Fruit fly (Drosophila melanogaster): ENCODE data around the gene dgt6.

DNA sequence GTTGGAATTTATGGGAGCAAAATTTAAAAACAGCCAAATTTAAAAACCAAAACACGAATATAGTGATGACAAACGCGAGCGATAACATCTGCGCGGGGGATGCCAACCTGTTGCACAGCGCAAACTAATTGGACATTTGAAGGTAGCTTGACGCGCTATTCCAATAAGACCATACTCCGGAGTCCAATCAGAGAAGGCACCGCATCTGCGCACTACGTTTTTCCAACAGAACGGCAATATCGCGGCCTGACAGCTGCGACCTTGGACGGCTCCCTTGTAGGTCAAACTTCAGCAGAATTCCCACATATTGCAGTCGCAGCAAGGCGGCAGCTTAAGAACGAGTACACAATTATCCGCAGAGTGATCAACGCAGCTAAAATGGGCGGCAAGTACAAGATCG is 17.3 kb upstream of the dgt6 start, which contains the start of the genes CG11882 and Pglym78:
- TF ChIP-seq CG7368 (GFP tag; optimal IDR thresholded peaks at IDR 0.05) (no peak), CG10669 (GFP tag; optimal IDR thresholded peaks at IDR 0.05) (no peak), vri (GFP tag; optimal IDR thresholded peaks at IDR 0.05) (no peak), CG6163 (GFP tag; IDR thresholded peaks at IDR 0.05) (peak; percentile 57; the same call in 2 of the 3 replicates), OdsH (GFP tag; optimal IDR thresholded peaks at IDR 0.05) (no peak), Eip75B (GFP tag; optimal IDR thresholded peaks at IDR 0.05) (peak; percentile 80), CG3032 (tag; optimal IDR thresholded peaks at IDR 0.05) (no peak)

Data from whole organism, prepupa.